Worm (Caenorhabditis elegans): ENCODE data around the gene npp-19.
A peak's percentile ranks its signal among the peaks of the same experiment; 100 is the strongest.

npp-19 gene

DNA sequence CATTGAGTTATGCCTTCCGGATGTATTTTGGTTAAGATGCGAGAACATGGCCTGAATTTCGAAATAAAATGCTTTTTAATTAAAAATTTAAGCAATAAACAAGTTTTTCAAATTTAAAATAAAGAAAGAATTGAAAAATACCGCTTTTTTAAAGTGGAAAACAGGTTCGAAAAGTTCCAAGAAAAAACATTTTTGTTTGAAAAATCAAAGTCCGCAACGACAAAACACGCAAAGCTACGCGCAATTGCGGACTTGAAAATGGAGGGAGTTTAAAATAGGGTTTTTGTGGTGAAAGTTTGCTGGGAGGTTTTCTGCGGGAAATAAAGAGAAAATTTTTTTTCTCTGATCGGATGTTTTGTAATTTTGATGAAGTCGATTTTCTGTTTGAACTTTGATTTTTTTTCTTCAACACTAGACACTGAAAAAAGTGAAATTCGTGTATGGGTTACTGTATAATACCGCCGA is at the start of gene npp-19:
TSS of gene npp-19 (minus strand) at position 51 of the 465 bp plus-strand sequence.
- no peak for TF ChIP-seq gei-17 (GFP tag; optimal IDR thresholded peaks at IDR 0.05)
- no peak for TF ChIP-seq hlh-26 (GFP tag; conservative IDR thresholded peaks at IDR 0.05)
- TF ChIP-seq ztf-18 (tag; optimal IDR thresholded peaks at IDR 0.05) = no peak
- TF ChIP-seq ztf-28 (GFP tag; IDR thresholded peaks at IDR 0.05) = no peak
- TF ChIP-seq rcor-1 (GFP tag; IDR thresholded peaks at IDR 0.05) = no peak
- TF ChIP-seq F33H1.4 (GFP tag; IDR thresholded peaks at IDR 0.05) = peak; percentile 47
- TF ChIP-seq aptf-2 (GFP tag; conservative IDR thresholded peaks at IDR 0.05) = no peak
- peak; percentile 46 for TF ChIP-seq attf-5 (GFP tag; optimal IDR thresholded peaks at IDR 0.05)
- peak; percentile 90 for TF ChIP-seq efl-1 (GFP tag; optimal IDR thresholded peaks at IDR 0.05)
- TF ChIP-seq F10E7.11 (tag; optimal IDR thresholded peaks at IDR 0.05) = no peak
- no peak for TF ChIP-seq atf-7 (tag; optimal IDR thresholded peaks at IDR 0.05)
- TF ChIP-seq ceh-40 (GFP tag; IDR thresholded peaks at IDR 0.05) = no peak
- no peak for TF ChIP-seq ztf-22 (GFP tag; optimal IDR thresholded peaks at IDR 0.05)
- TF ChIP-seq rpc-1 (optimal IDR thresholded peaks at IDR 0.05) = no peak
- TF ChIP-seq rpc-1 (tag; optimal IDR thresholded peaks at IDR 0.05) = no peak
- no peak for TF ChIP-seq F57C9.4 (tag; optimal IDR thresholded peaks at IDR 0.05)
- no peak for TF ChIP-seq unc-62 (GFP tag; optimal IDR thresholded peaks at IDR 0.05)
- TF ChIP-seq D2030.7 (GFP tag; IDR thresholded peaks at IDR 0.05) = no peak
- TF ChIP-seq hmg-1.2 (GFP tag; IDR thresholded peaks at IDR 0.05) = peak; percentile 14; the same call in 1 of the 2 replicates
- TF ChIP-seq hsf-1 (GFP tag; IDR thresholded peaks at IDR 0.05) = no peak
- no peak for TF ChIP-seq F52B5.7 (tag; optimal IDR thresholded peaks at IDR 0.05)
- no peak for TF ChIP-seq zfh-2 (GFP tag; conservative IDR thresholded peaks at IDR 0.05)
- no peak for TF ChIP-seq K12H6.12 (tag; optimal IDR thresholded peaks at IDR 0.05)
- TF ChIP-seq ceh-27 (GFP tag; optimal IDR thresholded peaks at IDR 0.05) = no peak
- TF ChIP-seq ztf-25 (GFP tag; IDR thresholded peaks at IDR 0.05) = no peak
- TF ChIP-seq egl-18 (GFP tag; IDR thresholded peaks at IDR 0.05) = no peak
- no peak for TF ChIP-seq tbx-9 (tag; optimal IDR thresholded peaks at IDR 0.05; ENCODE audit: borderline replicate concordance)
- TF ChIP-seq B0336.3 (GFP tag; IDR thresholded peaks at IDR 0.05) = no peak
- TF ChIP-seq F49E8.2 (tag; optimal IDR thresholded peaks at IDR 0.05; ENCODE audit: insufficient read depth) = no peak
- TF ChIP-seq mcd-1 (GFP tag; IDR thresholded peaks at IDR 0.05) = peak; percentile 55
- TF ChIP-seq hrde-1 (tag; optimal IDR thresholded peaks at IDR 0.05; ENCODE audit: borderline replicate concordance) = no peak
- no peak for TF ChIP-seq akir-1 (GFP tag; optimal IDR thresholded peaks at IDR 0.05)
- no peak for TF ChIP-seq hlh-12 (tag; optimal IDR thresholded peaks at IDR 0.05)
- TF ChIP-seq dox-1 (GFP tag; IDR thresholded peaks at IDR 0.05) = no peak
- no peak for TF ChIP-seq lsy-27 (tag; optimal IDR thresholded peaks at IDR 0.05; ENCODE audit: borderline replicate concordance, insufficient read depth)
- no peak for TF ChIP-seq zim-3 (tag; optimal IDR thresholded peaks at IDR 0.05)
- TF ChIP-seq lin-26 (GFP tag; IDR thresholded peaks at IDR 0.05) = no peak
- TF ChIP-seq snpc-1.1 (tag; optimal IDR thresholded peaks at IDR 0.05; ENCODE audit: insufficient read depth) = no peak
- no peak for TF ChIP-seq ceh-58 (GFP tag; IDR thresholded peaks at IDR 0.05)
- no peak for TF ChIP-seq pbrm-1 (GFP tag; IDR thresholded peaks at IDR 0.05)
- no peak for TF ChIP-seq chd-7 (tag; optimal IDR thresholded peaks at IDR 0.05)
- no peak for TF ChIP-seq ZK185.1 (tag; optimal IDR thresholded peaks at IDR 0.05; ENCODE audit: poor library complexity, severe bottlenecking)
- TF ChIP-seq lin-40 (tag; optimal IDR thresholded peaks at IDR 0.05) = peak; percentile 52
- TF ChIP-seq snpc-1.3 (tag; optimal IDR thresholded peaks at IDR 0.05; ENCODE audit: insufficient read depth) = peak; percentile 42
- no peak for TF ChIP-seq nhr-80 (tag; optimal IDR thresholded peaks at IDR 0.05)
- no peak for TF ChIP-seq let-607 (tag; optimal IDR thresholded peaks at IDR 0.05)
- TF ChIP-seq sptf-2 (GFP tag; optimal IDR thresholded peaks at IDR 0.05) = no peak
- peak; percentile 52; the same call in 1 of the 2 replicates for TF ChIP-seq madf-6 (GFP tag; IDR thresholded peaks at IDR 0.05)

All from whole organism, young adult.